Fruit fly (Drosophila melanogaster): ENCODE results near the gene CG11436.

- TF ChIP-seq svp (GFP tag) (no peak), net (GFP tag; optimal IDR thresholded peaks at IDR 0.05) (no peak), salr (GFP tag; optimal IDR thresholded peaks at IDR 0.05) (peak in 1 of 2 experiments; percentile 33), CG11294 (GFP tag; IDR thresholded peaks at IDR 0.05) (no peak), CG8119 (GFP tag; IDR thresholded peaks at IDR 0.05) (no peak), Ets21C (GFP tag; optimal IDR thresholded peaks at IDR 0.05) (no peak), CG6854 (GFP tag; optimal IDR thresholded peaks at IDR 0.05) (no peak), ss (GFP tag; optimal IDR thresholded peaks at IDR 0.05) (peak in 1 of 2 experiments; percentile 20), Eip75B (GFP tag; optimal IDR thresholded peaks at IDR 0.05) (peak; percentile 11), CG10669 (GFP tag; optimal IDR thresholded peaks at IDR 0.05) (peak; percentile 38)
These were observed 8.6 kb upstream of the CG11436 start for dm6 chrX:4560182-4560845.

Measured in whole organism, prepupa.